Fruit fly (Drosophila melanogaster): ENCODE data around the gene Cpr76Bb.
A peak's percentile ranks its signal among the peaks of the same experiment; 100 is the strongest.

The Cpr76Bb gene

DNA sequence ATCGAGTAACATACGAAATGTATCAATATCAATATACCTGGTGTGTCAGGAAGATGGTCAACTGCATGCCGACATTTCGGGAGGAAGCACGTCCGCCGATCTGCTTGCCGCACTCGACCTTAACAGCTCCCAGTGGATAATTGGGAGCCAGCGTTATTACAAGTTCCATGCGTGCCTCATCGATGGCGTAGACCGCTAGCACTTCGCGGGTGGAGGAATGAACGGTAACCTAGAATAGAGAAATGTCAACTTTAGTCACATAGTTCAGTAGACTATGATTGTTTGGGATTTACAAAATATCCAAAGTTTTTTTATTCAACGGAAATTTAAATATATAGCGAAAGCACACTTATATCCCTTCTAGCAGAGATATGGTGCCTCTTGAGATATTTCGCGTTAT lies 25.4 kb downstream of the Cpr76Bb start, which contains the start of the genes CG46435 and Rcd7:
Gene CG46435, plus strand, starts transcription at position 301 of the 400 bp plus-strand sequence.
Gene Rcd7, plus strand, starts transcription at position 301 of the 400 bp plus-strand sequence.
- no peak for TF ChIP-seq fru (GFP tag; optimal IDR thresholded peaks at IDR 0.05)
- TF ChIP-seq Abd-B (GFP tag; optimal IDR thresholded peaks at IDR 0.05), result no peak
- no peak for TF ChIP-seq CG32264 (GFP tag; optimal IDR thresholded peaks at IDR 0.05)
- no peak for TF ChIP-seq sage (GFP tag; optimal IDR thresholded peaks at IDR 0.05)
- no peak for TF ChIP-seq Dif (GFP tag; optimal IDR thresholded peaks at IDR 0.05; ENCODE audit: partially characterized antibody)
- TF ChIP-seq sv (GFP tag; optimal IDR thresholded peaks at IDR 0.05), result no peak
- no peak for TF ChIP-seq psq (GFP tag; optimal IDR thresholded peaks at IDR 0.05)
- no peak for TF ChIP-seq brk (GFP tag; optimal IDR thresholded peaks at IDR 0.05)
- TF ChIP-seq br (GFP tag; optimal IDR thresholded peaks at IDR 0.05), result no peak
- no peak for TF ChIP-seq GATAd (GFP tag; optimal IDR thresholded peaks at IDR 0.05)

DNA sequence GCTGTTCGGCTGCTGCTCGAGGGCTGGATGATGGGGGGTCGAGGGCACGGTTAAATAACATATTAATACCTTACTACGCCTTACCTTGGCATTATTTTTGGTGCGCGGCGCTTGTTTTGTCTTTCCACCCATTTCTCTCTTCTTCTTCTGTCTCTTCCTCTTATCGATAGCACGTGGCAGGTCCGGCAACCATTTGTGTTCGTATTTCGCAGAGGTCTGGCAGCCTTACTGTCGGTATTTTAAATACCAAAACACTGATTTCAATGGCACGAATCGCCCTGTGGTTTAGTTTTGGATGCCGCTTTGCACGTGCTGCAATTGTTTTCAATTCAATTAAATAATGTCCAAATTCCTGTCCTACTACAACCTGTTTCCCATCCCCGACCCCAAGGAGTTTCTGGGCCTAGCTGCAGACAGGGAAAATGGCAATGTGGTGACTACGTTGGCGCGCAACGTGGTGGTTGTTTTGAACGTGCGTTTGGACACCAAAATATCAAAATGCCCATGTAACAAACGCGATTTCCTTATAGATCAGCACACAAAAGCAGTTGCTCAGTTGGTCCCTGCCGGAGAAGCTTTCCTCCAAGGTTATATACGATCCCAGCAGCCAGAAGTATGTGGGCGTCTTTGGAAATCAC lies 32.8 kb downstream of the Cpr76Bb start, which contains the start of the genes Ltn1 and CG9300:
Gene Ltn1, minus strand, starts transcription at position 155 of the 638 bp plus-strand sequence.
Gene CG9300, plus strand, starts transcription at position 285 of the 638 bp plus-strand sequence.
- TF ChIP-seq CrebA (GFP tag; optimal IDR thresholded peaks at IDR 0.05; ENCODE audit: borderline replicate concordance) (no peak), Hr83 (GFP tag; optimal IDR thresholded peaks at IDR 0.05; ENCODE audit: poor library complexity, severe bottlenecking) (peak; percentile 9), Myc (optimal IDR thresholded peaks at IDR 0.05) (peak; percentile 43)

dm6 chr3L:19555906-19556457 lies 36.5 kb downstream of the Cpr76Bb start:
- TF ChIP-seq Rel (GFP tag; optimal IDR thresholded peaks at IDR 0.05) (no peak), Rel (tag; optimal IDR thresholded peaks at IDR 0.05) (peak; percentile 31), usp (GFP tag; optimal IDR thresholded peaks at IDR 0.05) (no peak), Sp1 (GFP tag; optimal IDR thresholded peaks at IDR 0.05) (no peak), foxo (GFP tag; optimal IDR thresholded peaks at IDR 0.05) (peak in 1 of 2 experiments; percentile 17), Vsx2 (GFP tag; optimal IDR thresholded peaks at IDR 0.05; ENCODE audit: partially characterized antibody) (no peak)

- TF ChIP-seq Vsx2 (GFP tag; optimal IDR thresholded peaks at IDR 0.05; ENCODE audit: partially characterized antibody) (peak; percentile 7), fru (GFP tag; optimal IDR thresholded peaks at IDR 0.05) (peak; percentile 87), pan (optimal IDR thresholded peaks at IDR 0.05) (no peak), jim (GFP tag; optimal IDR thresholded peaks at IDR 0.05) (no peak), Sp1 (GFP tag; optimal IDR thresholded peaks at IDR 0.05) (no peak), CrebA (GFP tag; optimal IDR thresholded peaks at IDR 0.05; ENCODE audit: borderline replicate concordance) (peak; percentile 25), GATAd (GFP tag; optimal IDR thresholded peaks at IDR 0.05) (no peak), woc (GFP tag; optimal IDR thresholded peaks at IDR 0.05) (peak; percentile 44), Rel (GFP tag; optimal IDR thresholded peaks at IDR 0.05) (peak; percentile 12), Rel (tag; optimal IDR thresholded peaks at IDR 0.05) (peak; percentile 3)
Measured at dm6 chr3L:19556738-19557137, 37.3 kb downstream of the Cpr76Bb start.

- TF ChIP-seq OdsH (GFP tag; optimal IDR thresholded peaks at IDR 0.05), result peak; percentile 51
- peak; percentile 30 for TF ChIP-seq rgr (GFP tag; optimal IDR thresholded peaks at IDR 0.05)
- peak; percentile 58 for TF ChIP-seq psq (GFP tag; optimal IDR thresholded peaks at IDR 0.05)
- peak; percentile 67 for TF ChIP-seq dmrt93B (GFP tag; optimal IDR thresholded peaks at IDR 0.05)
- TF ChIP-seq Sp1 (GFP tag; optimal IDR thresholded peaks at IDR 0.05), result peak; percentile 88
- no peak for TF ChIP-seq Abd-B (GFP tag; optimal IDR thresholded peaks at IDR 0.05)
- peak; percentile 34 for TF ChIP-seq Rel (GFP tag; optimal IDR thresholded peaks at IDR 0.05)
- TF ChIP-seq Rel (tag; optimal IDR thresholded peaks at IDR 0.05), result peak; percentile 67
- peak in 1 of 2 experiments; percentile 74 for TF ChIP-seq foxo (GFP tag; optimal IDR thresholded peaks at IDR 0.05)
- TF ChIP-seq CrebA (GFP tag; optimal IDR thresholded peaks at IDR 0.05; ENCODE audit: borderline replicate concordance), result peak; percentile 59
- TF ChIP-seq woc (GFP tag; optimal IDR thresholded peaks at IDR 0.05), result peak; percentile 6
- TF ChIP-seq HLH106 (tag; optimal IDR thresholded peaks at IDR 0.05), result peak; percentile 82
- no peak for TF ChIP-seq ey (GFP tag; optimal IDR thresholded peaks at IDR 0.05)
- no peak for TF ChIP-seq Mio (GFP tag; optimal IDR thresholded peaks at IDR 0.05)
- peak; percentile 19 for TF ChIP-seq tai (GFP tag; optimal IDR thresholded peaks at IDR 0.05)
Measured at dm6 chr3L:19557197-19557995, 37.9 kb downstream of the Cpr76Bb start.

Data from whole organism, wandering third instar larva.